Worm (Caenorhabditis elegans): ENCODE measurements around the gene F52G3.5.

The F52G3.5 gene

DNA sequence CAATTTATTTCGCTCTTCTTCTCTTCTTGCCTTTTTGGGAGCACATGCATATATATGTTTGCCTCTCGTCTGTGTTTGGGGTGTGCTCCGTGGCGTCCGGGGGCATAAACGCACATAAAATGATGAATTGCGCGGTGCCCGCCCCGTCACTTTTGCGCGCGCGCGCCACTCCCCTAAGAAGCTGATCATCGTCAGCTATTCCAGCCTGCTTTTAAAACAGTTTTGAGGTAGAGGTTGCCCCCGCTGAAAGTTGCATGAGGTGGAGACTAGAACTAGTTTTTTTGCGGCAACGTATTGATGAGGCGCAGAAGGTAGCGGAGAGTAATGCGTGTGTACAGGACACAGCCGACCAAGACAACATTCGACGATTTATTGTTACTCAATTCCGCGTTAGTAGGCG is 23.7 kb upstream of the F52G3.5 start:
- no peak for TF ChIP-seq lin-13 (tag; optimal IDR thresholded peaks at IDR 0.05)
- TF ChIP-seq pha-4 (tag; optimal IDR thresholded peaks at IDR 0.05): no peak
- TF ChIP-seq ztf-11 (tag; optimal IDR thresholded peaks at IDR 0.05): no peak
- TF ChIP-seq drap-1 (GFP tag; optimal IDR thresholded peaks at IDR 0.05): no peak
- no peak for TF ChIP-seq mab-5 (tag; optimal IDR thresholded peaks at IDR 0.05)
- no peak for TF ChIP-seq blmp-1 (tag; optimal IDR thresholded peaks at IDR 0.05)
- TF ChIP-seq nhr-76 (tag; optimal IDR thresholded peaks at IDR 0.05): no peak
- TF ChIP-seq unc-39 (tag; optimal IDR thresholded peaks at IDR 0.05): no peak
- no peak for TF ChIP-seq sem-2 (GFP tag; optimal IDR thresholded peaks at IDR 0.05)
- no peak for TF ChIP-seq zip-8 (tag; optimal IDR thresholded peaks at IDR 0.05)
- TF ChIP-seq unc-62 (GFP tag; optimal IDR thresholded peaks at IDR 0.05): no peak
- TF ChIP-seq sptf-1 (tag; optimal IDR thresholded peaks at IDR 0.05): no peak
- no peak for TF ChIP-seq M03D4.4 (tag; optimal IDR thresholded peaks at IDR 0.05)
- no peak for TF ChIP-seq ceh-43 (GFP tag; optimal IDR thresholded peaks at IDR 0.05)
- no peak for TF ChIP-seq snpc-4 (tag; optimal IDR thresholded peaks at IDR 0.05)

ce11 chrX:16998981-16999380 is 23.0 kb upstream of the F52G3.5 start:
- TF ChIP-seq ces-1 (GFP tag; optimal IDR thresholded peaks at IDR 0.05): peak; percentile 21
- no peak for TF ChIP-seq cnd-1 (tag; optimal IDR thresholded peaks at IDR 0.05)

DNA sequence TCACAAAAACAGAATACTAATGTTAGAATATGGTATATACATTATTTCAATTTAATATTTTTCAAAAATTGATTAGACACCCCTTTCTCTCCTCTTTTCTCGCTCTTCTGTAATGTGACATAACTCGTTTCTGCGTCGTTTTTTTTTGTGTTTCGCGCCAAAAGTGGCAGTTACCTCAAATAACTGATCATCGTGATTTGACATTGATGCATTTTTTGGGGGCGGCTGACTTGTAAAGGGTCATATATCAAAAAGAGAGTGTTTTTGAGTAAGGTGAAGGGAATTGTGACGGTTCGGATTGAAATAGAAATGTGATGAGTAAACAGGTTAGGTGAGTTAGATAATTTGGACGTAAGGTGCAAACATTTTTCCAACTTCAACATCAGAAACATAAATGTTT is 22.1 kb upstream of the F52G3.5 start:
- TF ChIP-seq hlh-1 (tag; optimal IDR thresholded peaks at IDR 0.05) (no peak), ces-1 (GFP tag; optimal IDR thresholded peaks at IDR 0.05) (no peak), ham-2 (GFP tag; optimal IDR thresholded peaks at IDR 0.05) (no peak), flh-1 (GFP tag; optimal IDR thresholded peaks at IDR 0.05) (no peak), lsy-2 (tag; optimal IDR thresholded peaks at IDR 0.05) (no peak), bed-3 (GFP tag; optimal IDR thresholded peaks at IDR 0.05) (no peak), lin-13 (tag; optimal IDR thresholded peaks at IDR 0.05) (no peak), tbx-8 (GFP tag; optimal IDR thresholded peaks at IDR 0.05) (no peak), unc-39 (tag; optimal IDR thresholded peaks at IDR 0.05) (no peak), ceh-39 (tag; optimal IDR thresholded peaks at IDR 0.05) (no peak), mls-2 (tag; optimal IDR thresholded peaks at IDR 0.05) (no peak), unc-62 (GFP tag; optimal IDR thresholded peaks at IDR 0.05) (no peak)

ce11 chrX:16995886-16996283 is 19.9 kb upstream of the F52G3.5 start:
- TF ChIP-seq mab-5 (tag; optimal IDR thresholded peaks at IDR 0.05) (no peak), lin-13 (tag; optimal IDR thresholded peaks at IDR 0.05) (no peak), mls-2 (tag; optimal IDR thresholded peaks at IDR 0.05) (no peak), ham-2 (GFP tag; optimal IDR thresholded peaks at IDR 0.05) (no peak), sem-2 (GFP tag; optimal IDR thresholded peaks at IDR 0.05) (no peak), ceh-43 (GFP tag; optimal IDR thresholded peaks at IDR 0.05) (no peak), nhr-12 (tag; optimal IDR thresholded peaks at IDR 0.05) (no peak), ztf-11 (tag; optimal IDR thresholded peaks at IDR 0.05) (no peak), drap-1 (GFP tag; optimal IDR thresholded peaks at IDR 0.05) (no peak), nhr-76 (tag; optimal IDR thresholded peaks at IDR 0.05) (no peak)

ce11 chrX:16995149-16995885 is 19.4 kb upstream of the F52G3.5 start:
- TF ChIP-seq M03D4.4 (tag; optimal IDR thresholded peaks at IDR 0.05) (no peak), elt-3 (tag; optimal IDR thresholded peaks at IDR 0.05) (no peak), mep-1 (tag; optimal IDR thresholded peaks at IDR 0.05) (no peak), mls-2 (tag; optimal IDR thresholded peaks at IDR 0.05) (no peak), drap-1 (GFP tag; optimal IDR thresholded peaks at IDR 0.05) (no peak), nhr-2 (tag; optimal IDR thresholded peaks at IDR 0.05) (no peak), ceh-83 (GFP tag; optimal IDR thresholded peaks at IDR 0.05) (no peak), lsy-2 (tag; optimal IDR thresholded peaks at IDR 0.05) (no peak)

- TF ChIP-seq sem-2 (GFP tag; optimal IDR thresholded peaks at IDR 0.05): no peak
- peak; percentile 51 for TF ChIP-seq ces-1 (GFP tag; optimal IDR thresholded peaks at IDR 0.05)
Observed at ce11 chrX:16994417-16994816, 18.5 kb upstream of the F52G3.5 start.
